Worm (Caenorhabditis elegans) whole organism, mixed stage, embryonic: Measurements from ENCODE around the gene Y59E1A.4.

ENCODE experiments used
- bed-3 ChIP-seq: fragments of 200-800 bp; sonication (Bioruptor generic); optimal IDR thresholded peaks from 3 replicates; lab custom pipeline; 2018; ENCODE audit warnings: mild to moderate bottlenecking, missing genetic modification characterization, moderate library complexity, missing compliant biosample characterization
- blmp-1 ChIP-seq: fragments of 150-350 bp; optimal IDR thresholded peaks from 2 replicates; lab custom pipeline; 2014; ENCODE audit warnings: missing biosample characterization, missing genetic modification characterization
- ceh-39 ChIP-seq: fragments of 150-350 bp; optimal IDR thresholded peaks from 2 replicates; lab custom pipeline; 2014; ENCODE audit warnings: missing biosample characterization, missing genetic modification characterization
- ceh-43 ChIP-seq: fragments of 200-800 bp; sonication (Bioruptor generic); optimal IDR thresholded peaks from 2 replicates; lab custom pipeline; 2018; ENCODE audit warnings: mild to moderate bottlenecking, missing genetic modification characterization, moderate library complexity, missing compliant biosample characterization
- ceh-83 ChIP-seq: fragments of 200-800 bp; sonication (Bioruptor generic); optimal IDR thresholded peaks from 2 replicates; lab custom pipeline; 2018; ENCODE audit warnings: mild to moderate bottlenecking, missing genetic modification characterization, missing compliant biosample characterization
- ces-1 ChIP-seq: fragments of 150-350 bp; optimal IDR thresholded peaks from 2 replicates; lab custom pipeline; 2014; ENCODE audit warnings: missing biosample characterization, missing genetic modification reagents, missing genetic modification characterization
- cnd-1 ChIP-seq: fragments of 200-800 bp; sonication (Bioruptor generic); optimal IDR thresholded peaks from 2 replicates; lab custom pipeline; 2018; ENCODE audit warnings: mild to moderate bottlenecking, missing genetic modification characterization, missing compliant biosample characterization
- drap-1 ChIP-seq: fragments of 200-800 bp; sonication (Bioruptor generic); optimal IDR thresholded peaks from 3 replicates; lab custom pipeline; 2018; ENCODE audit warnings: mild to moderate bottlenecking, missing genetic modification characterization, missing compliant biosample characterization
- elt-1 ChIP-seq: sonication (generic microtip); optimal IDR thresholded peaks from 2 replicates; lab custom pipeline; 2017; ENCODE audit warnings: missing genetic modification characterization, mild to moderate bottlenecking, missing compliant biosample characterization, antibody characterized with exemption, moderate library complexity, borderline replicate concordance; ENCODE audit not compliant: insufficient read depth
- elt-3 ChIP-seq: fragments of 150-350 bp; optimal IDR thresholded peaks from 2 replicates; lab custom pipeline; 2014; ENCODE audit warnings: missing biosample characterization, missing genetic modification characterization
- flh-1 ChIP-seq: fragments of 200-800 bp; sonication (Bioruptor generic); optimal IDR thresholded peaks from 2 replicates; lab custom pipeline; 2018; ENCODE audit warnings: mild to moderate bottlenecking, missing genetic modification characterization, moderate library complexity, missing compliant biosample characterization
- ham-2 ChIP-seq: fragments of 200-800 bp; sonication (Bioruptor generic); optimal IDR thresholded peaks from 2 replicates; lab custom pipeline; 2018; ENCODE audit warnings: mild to moderate bottlenecking, missing genetic modification characterization, missing compliant biosample characterization
- hlh-1 ChIP-seq: fragments of 150-350 bp; optimal IDR thresholded peaks from 2 replicates; lab custom pipeline; 2014; ENCODE audit warnings: missing biosample characterization, missing genetic modification reagents, missing genetic modification characterization
- lin-13 ChIP-seq: fragments of 150-350 bp; optimal IDR thresholded peaks from 2 replicates; lab custom pipeline; 2014; ENCODE audit warnings: missing biosample characterization, missing genetic modification characterization
- lin-32 ChIP-seq: fragments of 200-800 bp; sonication (Bioruptor generic); optimal IDR thresholded peaks from 2 replicates; lab custom pipeline; 2018; ENCODE audit warnings: mild to moderate bottlenecking, missing genetic modification characterization, missing compliant biosample characterization
- lsy-2 ChIP-seq: fragments of 150-350 bp; optimal IDR thresholded peaks from 2 replicates; lab custom pipeline; 2014; ENCODE audit warnings: missing biosample characterization, missing genetic modification characterization
- mab-5 ChIP-seq: fragments of 150-350 bp; optimal IDR thresholded peaks from 2 replicates; lab custom pipeline; 2014; ENCODE audit warnings: missing biosample characterization, missing genetic modification characterization
- mep-1 ChIP-seq: fragments of 150-350 bp; optimal IDR thresholded peaks from 2 replicates; lab custom pipeline; 2017; ENCODE audit warnings: missing biosample characterization, missing genetic modification reagents, missing genetic modification characterization, inconsistent platforms
- mls-2 ChIP-seq: sonication (generic microtip); optimal IDR thresholded peaks from 2 replicates; lab custom pipeline; 2016; ENCODE audit warnings: mild to moderate bottlenecking, missing genetic modification characterization, moderate library complexity, missing compliant biosample characterization
- nhr-12 ChIP-seq: fragments of 150-350 bp; optimal IDR thresholded peaks from 2 replicates; lab custom pipeline; 2014; ENCODE audit warnings: missing biosample characterization, missing genetic modification characterization
- nhr-2 ChIP-seq: fragments of 150-350 bp; optimal IDR thresholded peaks from 2 replicates; lab custom pipeline; 2014; ENCODE audit warnings: missing biosample characterization, missing genetic modification characterization
- nhr-237 ChIP-seq: fragments of 150-350 bp; optimal IDR thresholded peaks from 2 replicates; lab custom pipeline; 2014; ENCODE audit warnings: missing biosample characterization, missing genetic modification characterization
- nhr-28 ChIP-seq: fragments of 150-350 bp; optimal IDR thresholded peaks from 2 replicates; lab custom pipeline; 2014; ENCODE audit warnings: missing biosample characterization, missing genetic modification characterization
- pha-4 ChIP-seq: fragments of 150-350 bp; optimal IDR thresholded peaks from 2 replicates; lab custom pipeline; 2018; ENCODE audit warnings: missing biosample characterization, missing genetic modification reagents, missing genetic modification characterization
- sem-2 ChIP-seq: fragments of 200-800 bp; sonication (Bioruptor generic); optimal IDR thresholded peaks from 2 replicates; lab custom pipeline; 2018; ENCODE audit warnings: mild to moderate bottlenecking, missing genetic modification characterization, missing compliant biosample characterization
- sptf-1 ChIP-seq: sonication (generic microtip); optimal IDR thresholded peaks from 2 replicates; lab custom pipeline; 2017; ENCODE audit warnings: mild to moderate bottlenecking, missing genetic modification characterization, moderate library complexity, missing compliant biosample characterization
- tbx-8 ChIP-seq: fragments of 200-800 bp; sonication (Bioruptor generic); optimal IDR thresholded peaks from 2 replicates; lab custom pipeline; 2018; ENCODE audit warnings: mild to moderate bottlenecking, missing genetic modification characterization, moderate library complexity, missing compliant biosample characterization
- unc-120 ChIP-seq: sonication (generic microtip); optimal IDR thresholded peaks from 2 replicates; lab custom pipeline; 2017; ENCODE audit warnings: missing genetic modification characterization, missing compliant biosample characterization; ENCODE audit not compliant: poor library complexity, severe bottlenecking
- unc-39 ChIP-seq: fragments of 150-350 bp; optimal IDR thresholded peaks from 2 replicates; lab custom pipeline; 2014; ENCODE audit warnings: missing biosample characterization, missing genetic modification characterization
- unc-62 ChIP-seq: fragments of 150-350 bp; optimal IDR thresholded peaks from 2 replicates; lab custom pipeline; 2014; ENCODE audit warnings: missing biosample characterization, missing genetic modification reagents, missing genetic modification characterization
- zip-8 ChIP-seq: fragments of 150-350 bp; optimal IDR thresholded peaks from 2 replicates; lab custom pipeline; 2014; ENCODE audit warnings: missing biosample characterization, missing genetic modification characterization
- ztf-11 ChIP-seq: fragments of 150-350 bp; optimal IDR thresholded peaks from 2 replicates; lab custom pipeline; 2014; ENCODE audit warnings: missing biosample characterization, missing genetic modification characterization

Y59E1A.4 gene

DNA sequence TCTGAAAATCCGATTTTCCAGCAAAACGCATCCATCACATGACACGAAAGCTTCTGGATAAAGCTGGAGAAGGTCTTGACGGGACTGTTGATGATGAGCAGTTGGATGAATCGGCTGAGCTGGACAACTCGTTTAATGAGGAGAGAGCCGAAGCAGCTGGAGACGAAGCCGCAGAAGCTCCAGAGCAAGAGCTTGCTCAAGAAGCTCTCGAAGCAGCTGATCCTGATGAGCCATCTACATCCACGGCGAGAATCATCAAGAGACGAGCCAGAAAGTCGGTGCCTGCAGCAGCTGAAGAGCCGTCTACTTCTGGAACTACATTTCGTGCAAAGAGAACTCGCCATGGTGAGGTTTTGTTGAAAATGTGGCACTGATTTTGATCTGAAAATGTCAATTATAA, 24.6 kb upstream of the Y59E1A.4 start:
- TF ChIP-seq nhr-237 (tag; lab: Kevin White, UChicago) (no peak), elt-3 (no peak), mab-5 (tag; lab: Kevin White, UChicago) (no peak), lin-32 (GFP tag; lab: Kevin White, UChicago) (no peak), unc-120 (tag; lab: Kevin White, UChicago) (no peak), zip-8 (tag; lab: Kevin White, UChicago) (no peak), lin-13 (no peak), ztf-11 (no peak), flh-1 (GFP tag; lab: Kevin White, UChicago) (no peak), lsy-2 (tag; lab: Kevin White, UChicago) (no peak), pha-4 (no peak), ceh-43 (GFP tag; lab: Kevin White, UChicago) (no peak), nhr-28 (no peak), ham-2 (no peak), mep-1 (tag; lab: Kevin White, UChicago) (no peak)
- TF ChIP-seq, all 35 proteins: peak for 0

DNA sequence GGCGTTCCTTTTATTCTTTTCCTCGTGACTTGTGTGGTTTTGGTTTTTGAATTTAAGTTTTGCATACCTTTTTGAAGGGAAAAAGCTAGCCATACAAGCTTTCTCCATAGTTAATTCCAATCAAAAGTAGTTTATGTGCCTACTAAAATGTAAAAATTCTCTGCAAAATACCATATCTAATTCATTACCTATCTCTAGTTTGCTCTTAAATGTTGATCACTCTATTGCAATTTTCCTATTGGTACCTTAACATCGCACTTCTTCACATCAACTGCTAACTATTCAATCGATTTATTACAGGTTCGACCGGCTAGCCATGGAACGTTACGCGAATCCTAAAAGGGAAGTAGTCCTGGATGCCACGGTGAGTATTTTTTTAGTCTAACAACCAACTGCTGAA, 22.5 kb upstream of the Y59E1A.4 start, which contains the start of gene F52D2.7:
F52D2.7 (plus strand) TSS at position 301 of the 400 bp plus-strand sequence.
- TF ChIP-seq mep-1 (tag; lab: Kevin White, UChicago): no peak
- no peak for TF ChIP-seq nhr-12 (tag; lab: Kevin White, UChicago)
- TF ChIP-seq mab-5 (tag; lab: Kevin White, UChicago): no peak
- TF ChIP-seq elt-3: no peak
- no peak for TF ChIP-seq cnd-1 (tag; lab: Kevin White, UChicago)
- TF ChIP-seq tbx-8: no peak
- no peak for TF ChIP-seq drap-1 (GFP tag; lab: Kevin White, UChicago)
- TF ChIP-seq ces-1 (GFP tag; lab: Kevin White, UChicago): no peak
- no peak for TF ChIP-seq lin-32 (GFP tag; lab: Kevin White, UChicago)
- TF ChIP-seq nhr-28: no peak
- no peak for TF ChIP-seq nhr-237 (tag; lab: Kevin White, UChicago)
- TF ChIP-seq unc-62 (GFP tag; lab: Kevin White, UChicago): no peak
- no peak for TF ChIP-seq sptf-1
- no peak for TF ChIP-seq ham-2
- TF ChIP-seq ceh-39 (tag; lab: Kevin White, UChicago): no peak
- TF ChIP-seq lsy-2 (tag; lab: Kevin White, UChicago): no peak
- TF ChIP-seq lin-13: no peak
- no peak for TF ChIP-seq zip-8 (tag; lab: Kevin White, UChicago)
- no peak for TF ChIP-seq sem-2 (GFP tag; lab: Kevin White, UChicago)

DNA sequence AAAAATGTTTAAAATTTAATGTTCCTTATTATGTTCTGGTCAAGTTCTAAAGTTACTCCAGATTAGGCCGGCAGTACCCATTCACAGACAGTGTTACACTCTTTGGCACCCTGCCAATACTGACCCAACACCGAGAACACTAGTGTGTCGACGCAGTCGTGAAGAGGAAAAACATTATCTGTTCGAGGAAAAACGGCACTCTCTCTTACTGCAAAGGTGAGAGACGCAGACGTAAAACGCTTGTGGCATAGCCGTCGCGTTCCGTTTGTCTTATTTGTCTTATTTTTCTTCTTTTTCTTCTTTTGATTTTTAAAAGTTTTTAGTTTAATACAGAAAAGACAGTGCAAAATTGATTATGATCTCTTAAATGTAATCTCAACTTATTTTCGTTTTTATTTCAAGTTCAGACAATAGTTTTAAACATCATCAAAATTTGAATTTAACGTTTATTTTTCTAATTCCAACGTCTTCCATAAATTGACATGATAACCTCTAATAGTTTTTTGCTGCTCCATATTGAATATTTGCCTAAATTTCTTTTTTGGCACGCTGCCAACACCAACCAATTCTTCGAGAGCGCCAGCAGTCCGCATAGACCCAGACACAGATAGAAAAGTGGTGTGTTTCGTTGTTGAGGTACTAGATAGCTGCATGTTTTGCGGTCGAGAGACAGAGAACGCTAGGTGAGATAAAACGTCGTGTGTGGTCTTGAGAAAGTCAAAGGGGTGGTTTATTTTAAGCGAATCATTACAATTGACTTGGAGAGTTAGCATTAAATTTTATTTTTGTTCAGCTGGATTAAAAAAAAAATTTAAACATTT, 21.3 kb upstream of the Y59E1A.4 start:
- TF ChIP-seq unc-62 (GFP tag; lab: Kevin White, UChicago) (no peak), drap-1 (GFP tag; lab: Kevin White, UChicago) (no peak), ceh-83 (GFP tag; lab: Kevin White, UChicago) (no peak), nhr-28 (no peak), blmp-1 (tag; lab: Kevin White, UChicago) (no peak), ham-2 (peak; percentile 66), mls-2 (no peak), tbx-8 (no peak), elt-3 (no peak), sem-2 (GFP tag; lab: Kevin White, UChicago) (no peak), lsy-2 (tag; lab: Kevin White, UChicago) (no peak), unc-120 (tag; lab: Kevin White, UChicago) (no peak), unc-39 (tag; lab: Kevin White, UChicago) (no peak), ceh-43 (GFP tag; lab: Kevin White, UChicago) (no peak), mab-5 (tag; lab: Kevin White, UChicago) (no peak), ces-1 (GFP tag; lab: Kevin White, UChicago) (no peak), cnd-1 (tag; lab: Kevin White, UChicago) (no peak), nhr-237 (tag; lab: Kevin White, UChicago) (peak; percentile 19), ztf-11 (no peak), elt-1 (tag; lab: Kevin White, UChicago) (no peak), pha-4 (no peak), lin-13 (peak; percentile 16), nhr-12 (tag; lab: Kevin White, UChicago) (no peak), ceh-39 (tag; lab: Kevin White, UChicago) (no peak), lin-32 (GFP tag; lab: Kevin White, UChicago) (no peak), mep-1 (tag; lab: Kevin White, UChicago) (no peak), nhr-2 (tag; lab: Kevin White, UChicago) (peak; percentile 20), hlh-1 (peak; percentile 35), flh-1 (GFP tag; lab: Kevin White, UChicago) (no peak), bed-3 (GFP tag; lab: Kevin White, UChicago) (no peak)
